Worm (Caenorhabditis elegans) whole organism, L1 larva: Measurements from ENCODE around the gene K11D12.14.

ENCODE experiments used
- ama-1 ChIP-seq: fragments of 150-350 bp; optimal IDR thresholded peaks from 2 replicates; lab custom pipeline; 2014
- dpl-1 ChIP-seq, 3 experiments: fragments of 150-350 bp in 2 of 3; sonication (generic microtip) in 1 of 3; optimal IDR thresholded peaks; 2 replicates each; lab custom pipeline; 2014 to 2017; ENCODE audit warnings: missing biosample characterization in 3 of 3, missing genetic modification characterization in 3 of 3, missing genetic modification reagents in 3 of 3
- ets-5 ChIP-seq: fragments of 200-800 bp; sonication (Bioruptor generic); IDR thresholded peaks from 2 replicates; pipeline ENCODE4 v1.3.6; 2022; ENCODE audit warnings: missing genetic modification characterization, missing compliant biosample characterization
- lin-13 ChIP-seq: fragments of 150-350 bp; optimal IDR thresholded peaks from 2 replicates; lab custom pipeline; 2014; ENCODE audit warnings: missing biosample characterization, missing genetic modification reagents, missing genetic modification characterization
- lin-15B ChIP-seq: fragments of 150-350 bp; sonication (generic microtip); optimal IDR thresholded peaks from 3 replicates; lab custom pipeline; 2014; ENCODE audit warnings: missing biosample characterization, missing genetic modification characterization
- mdl-1 ChIP-seq, 2 experiments: fragments of 150-350 bp; optimal IDR thresholded peaks; 2 replicates each; lab custom pipeline; 2014 to 2017; ENCODE audit warnings: missing biosample characterization in 2 of 2, missing genetic modification characterization in 2 of 2, inconsistent platforms in 1 of 2
- nhr-237 ChIP-seq: fragments of 150-350 bp; optimal IDR thresholded peaks from 2 replicates; lab custom pipeline; 2014; ENCODE audit warnings: missing biosample characterization, missing genetic modification characterization
- nhr-28 ChIP-seq: fragments of 150-350 bp; optimal IDR thresholded peaks from 2 replicates; lab custom pipeline; 2014; ENCODE audit warnings: missing biosample characterization, missing genetic modification characterization
- rnt-1 ChIP-seq: sonication (generic microtip); optimal IDR thresholded peaks from 2 replicates; lab custom pipeline; 2016; ENCODE audit warnings: mild to moderate bottlenecking, missing genetic modification characterization, moderate library complexity, missing compliant biosample characterization
- tbx-2 ChIP-seq: sonication (generic microtip); optimal IDR thresholded peaks from 2 replicates; lab custom pipeline; 2016; ENCODE audit warnings: missing genetic modification characterization, missing compliant biosample characterization

DNA sequence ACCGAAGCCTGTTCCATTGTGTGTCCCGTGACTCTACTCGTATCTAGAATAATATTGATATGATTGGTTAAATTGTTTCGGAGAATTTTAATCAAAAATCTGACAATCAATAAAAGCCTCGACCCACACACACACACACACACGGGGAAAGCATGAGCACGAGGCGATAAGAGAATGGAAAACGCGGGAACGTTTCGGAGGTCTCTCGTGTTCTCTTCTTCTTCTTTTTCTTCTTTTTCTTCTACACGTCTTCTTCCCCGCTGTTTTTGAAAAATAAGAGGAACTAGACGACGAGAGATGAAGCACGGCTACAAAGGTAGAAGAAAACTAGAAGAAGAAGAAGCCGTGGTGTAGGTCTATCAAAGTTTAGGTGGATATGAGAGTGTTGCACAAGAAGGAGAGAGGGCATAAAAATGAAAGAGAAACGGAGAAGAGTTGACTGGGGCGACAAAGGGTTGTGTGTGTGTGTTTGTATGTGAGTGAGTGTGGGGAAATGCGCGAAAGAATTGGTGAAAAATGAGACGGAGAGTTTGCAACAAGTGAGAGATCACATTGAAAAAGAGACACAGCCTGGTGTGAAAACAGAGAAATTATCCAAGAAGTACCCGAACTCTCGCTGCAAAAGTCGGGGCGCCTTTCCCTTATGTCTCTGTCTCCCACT, 15.5 kb downstream of the K11D12.14 start, which contains the start of gene mlk-1:
- TF ChIP-seq lin-15B (tag; lab: Kevin White, UChicago) = no peak
- peak in 2 of 3 experiments; percentile 6 to 36 for TF ChIP-seq dpl-1 (GFP tag; optimal IDR thresholded peaks at IDR 0.05; lab: Kevin White, UChicago)
- no peak for TF ChIP-seq mdl-1 (tag; optimal IDR thresholded peaks at IDR 0.05; lab: Kevin White, UChicago)
- peak; percentile 6 for TF ChIP-seq rnt-1 (tag; lab: Kevin White, UChicago)
- TF ChIP-seq nhr-28 (tag; lab: Kevin White, UChicago) = no peak
- no peak for TF ChIP-seq ets-5 (GFP tag; lab: Robert Waterston, UW)
- TF ChIP-seq ama-1 (lab: Kevin White, UChicago) = peak; percentile 16
- TF ChIP-seq tbx-2 (tag; lab: Kevin White, UChicago) = peak; percentile 58
- TF ChIP-seq nhr-237 = no peak
- peak; percentile 8 for TF ChIP-seq lin-13 (GFP tag; lab: Kevin White, UChicago)
